Worm (Caenorhabditis elegans): ENCODE results near the gene srh-113.

- TF ChIP-seq nhr-77 (tag; optimal IDR thresholded peaks at IDR 0.05) (no peak), crh-2 (tag; optimal IDR thresholded peaks at IDR 0.05) (no peak), lin-13 (GFP tag; optimal IDR thresholded peaks at IDR 0.05) (no peak), blmp-1 (tag; optimal IDR thresholded peaks at IDR 0.05; ENCODE audit: insufficient read depth) (no peak), nhr-25 (tag; optimal IDR thresholded peaks at IDR 0.05) (no peak), ztf-11 (tag; optimal IDR thresholded peaks at IDR 0.05) (no peak), unc-62 (GFP tag; optimal IDR thresholded peaks at IDR 0.05) (no peak), nhr-23 (tag; optimal IDR thresholded peaks at IDR 0.05) (no peak), ceh-16 (tag; optimal IDR thresholded peaks at IDR 0.05) (no peak), fos-1 (tag; optimal IDR thresholded peaks at IDR 0.05) (no peak), nhr-129 (tag; optimal IDR thresholded peaks at IDR 0.05) (no peak), skn-1 (tag; optimal IDR thresholded peaks at IDR 0.05) (no peak), mdl-1 (tag; optimal IDR thresholded peaks at IDR 0.05) (no peak), egl-27 (tag; optimal IDR thresholded peaks at IDR 0.05) (no peak)
These were observed 48.5 kb downstream of the srh-113 start for ce11 chrV:17261385-17261784.

Measured in whole organism, L2 larva.